Worm (Caenorhabditis elegans) whole organism, L1 larva: ENCODE measurements around the gene Y6D1A.1.

Experiments
- ceh-63 ChIP-seq: fragments of 200-800 bp; sonication (Bioruptor generic); optimal IDR thresholded peaks from 2 replicates; lab custom pipeline; 2018; ENCODE audit warnings: mild to moderate bottlenecking, missing genetic modification characterization, missing compliant biosample characterization
- dsc-1 ChIP-seq: sonication (generic microtip); optimal IDR thresholded peaks from 2 replicates; lab custom pipeline; 2016; ENCODE audit warnings: mild to moderate bottlenecking, missing genetic modification characterization, missing compliant biosample characterization
- efl-3 ChIP-seq: fragments of 200-800 bp; sonication (Bioruptor generic); optimal IDR thresholded peaks from 2 replicates; lab custom pipeline; 2018; ENCODE audit warnings: mild to moderate bottlenecking, missing genetic modification characterization, missing compliant biosample characterization
- lin-13 ChIP-seq: fragments of 150-350 bp; optimal IDR thresholded peaks from 2 replicates; lab custom pipeline; 2014; ENCODE audit warnings: missing biosample characterization, missing genetic modification reagents, missing genetic modification characterization
- nhr-76 ChIP-seq: sonication (generic microtip); optimal IDR thresholded peaks from 2 replicates; lab custom pipeline; 2017; ENCODE audit warnings: missing biosample characterization, missing genetic modification characterization
- nhr-90 ChIP-seq: sonication (generic microtip); optimal IDR thresholded peaks from 2 replicates; lab custom pipeline; 2016; ENCODE audit warnings: mild to moderate bottlenecking, missing genetic modification characterization, missing compliant biosample characterization; ENCODE audit not compliant: poor library complexity
- tbx-2 ChIP-seq: sonication (generic microtip); optimal IDR thresholded peaks from 2 replicates; lab custom pipeline; 2016; ENCODE audit warnings: missing genetic modification characterization, missing compliant biosample characterization
- unc-30 ChIP-seq: sonication (generic microtip); optimal IDR thresholded peaks from 2 replicates; lab custom pipeline; 2017; ENCODE audit warnings: missing biosample characterization, missing genetic modification characterization

- no peak for TF ChIP-seq nhr-90
- no peak for TF ChIP-seq efl-3 (GFP tag; lab: Kevin White, UChicago)
- no peak for TF ChIP-seq dsc-1 (tag; lab: Kevin White, UChicago)
- TF ChIP-seq tbx-2: no peak
- TF ChIP-seq ceh-63: no peak
- no peak for TF ChIP-seq lin-13 (GFP tag; lab: Kevin White, UChicago)
- no peak for TF ChIP-seq unc-30 (tag; lab: Kevin White, UChicago)
- TF ChIP-seq nhr-76 (tag; lab: Kevin White, UChicago): no peak
Measured at ce11 chrII:11798737-11799136, 24.7 kb downstream of the Y6D1A.1 start, which contains the start of gene hda-5.
